Fruit fly (Drosophila melanogaster) whole organism, embryonic: ENCODE results near the gene asun.
A peak's percentile ranks its signal among the peaks of the same experiment; 100 is the strongest.

Experiments used
- Atf6 ChIP-seq: fragments of 200-800 bp; sonication (Bioruptor generic); IDR thresholded peaks from 2 replicates; pipeline ENCODE4 v1.3.6; 2022; ENCODE audit warnings: missing biosample characterization, missing genetic modification characterization
- Bgb ChIP-seq: fragments of 200-800 bp; sonication (Bioruptor generic); IDR thresholded peaks from 2 replicates; pipeline ENCODE4 v1.3.6; 2022; ENCODE audit warnings: missing biosample characterization, missing genetic modification characterization; ENCODE audit not compliant: partially characterized antibody
- Blimp-1 ChIP-seq: fragments of 200-800 bp; sonication (Bioruptor generic); optimal IDR thresholded peaks from 3 replicates; lab custom pipeline; 2018; ENCODE audit warnings: missing biosample characterization, missing genetic modification characterization, mild to moderate bottlenecking, moderate library complexity, missing genetic modification reagents
- CG10543 ChIP-seq: fragments of 200-800 bp; sonication (Bioruptor generic); optimal IDR thresholded peaks from 3 replicates; lab custom pipeline; 2017; ENCODE audit warnings: missing biosample characterization, mild to moderate bottlenecking, missing genetic modification characterization, moderate library complexity
- CG12769 ChIP-seq: fragments of 200-800 bp; sonication (Bioruptor generic); optimal IDR thresholded peaks from 2 replicates; lab custom pipeline; 2019; ENCODE audit warnings: missing biosample characterization, mild to moderate bottlenecking, missing genetic modification characterization, moderate library complexity
- CG13894 ChIP-seq: fragments of 200-800 bp; sonication (Bioruptor generic); optimal IDR thresholded peaks from 3 replicates; lab custom pipeline; 2018; ENCODE audit warnings: missing biosample characterization, mild to moderate bottlenecking, missing genetic modification characterization, moderate library complexity
- CG14710 ChIP-seq: fragments of 200-800 bp; sonication (Bioruptor generic); optimal IDR thresholded peaks from 3 replicates; lab custom pipeline; 2019; ENCODE audit warnings: missing biosample characterization, mild to moderate bottlenecking, missing genetic modification characterization, moderate library complexity
- CG14965 ChIP-seq: fragments of 200-800 bp; sonication (Bioruptor generic); optimal IDR thresholded peaks from 2 replicates; lab custom pipeline; 2016; ENCODE audit warnings: missing biosample characterization, missing genetic modification characterization, borderline replicate concordance
- CG16813 ChIP-seq: fragments of 200-800 bp; sonication (Bioruptor generic); IDR thresholded peaks from 3 replicates; pipeline ENCODE4 v1.3.6; 2022; ENCODE audit warnings: missing biosample characterization, missing genetic modification characterization; ENCODE audit not compliant: partially characterized antibody
- CG17568 ChIP-seq: fragments of 200-800 bp; sonication (Bioruptor generic); optimal IDR thresholded peaks from 2 replicates; lab custom pipeline; 2018; ENCODE audit warnings: missing biosample characterization, mild to moderate bottlenecking, missing genetic modification characterization, moderate library complexity
- CG31365 ChIP-seq: fragments of 200-800 bp; sonication (Bioruptor generic); optimal IDR thresholded peaks from 2 replicates; lab custom pipeline; 2018; ENCODE audit warnings: missing biosample characterization, mild to moderate bottlenecking, missing genetic modification characterization
- CG4707 ChIP-seq: fragments of 200-800 bp; sonication (Bioruptor generic); optimal IDR thresholded peaks from 2 replicates; lab custom pipeline; 2018; ENCODE audit warnings: missing biosample characterization, mild to moderate bottlenecking, missing genetic modification characterization, moderate library complexity
- CG5180 ChIP-seq: fragments of 200-800 bp; sonication (Bioruptor generic); optimal IDR thresholded peaks from 3 replicates; lab custom pipeline; 2017; ENCODE audit warnings: missing biosample characterization, missing genetic modification characterization, mild to moderate bottlenecking, moderate library complexity, missing genetic modification reagents
- CG7357 ChIP-seq: fragments of 200-800 bp; sonication (Bioruptor generic); IDR thresholded peaks from 3 replicates; pipeline ENCODE4 v1.3.6; 2022; ENCODE audit warnings: missing biosample characterization, missing genetic modification characterization
- CG7987 ChIP-seq: fragments of 200-800 bp; sonication (Bioruptor generic); optimal IDR thresholded peaks from 2 replicates; lab custom pipeline; 2018; ENCODE audit warnings: missing biosample characterization, mild to moderate bottlenecking, missing genetic modification characterization, moderate library complexity
- CG8089 ChIP-seq: fragments of 200-800 bp; sonication (Bioruptor generic); optimal IDR thresholded peaks from 3 replicates; lab custom pipeline; 2016; ENCODE audit warnings: missing biosample characterization, missing genetic modification characterization
- Camta ChIP-seq: fragments of 200-800 bp; sonication (Bioruptor generic); optimal IDR thresholded peaks from 2 replicates; lab custom pipeline; 2016; ENCODE audit warnings: missing biosample characterization, missing genetic modification characterization
- D ChIP-seq, 2 experiments: fragments of 200-800 bp in 1 of 2; fragments of >200 bp in 1 of 2; sonication (Bioruptor generic) in 1 of 2; optimal IDR thresholded peaks; 2 replicates in 1 of 2; 3 replicates in 1 of 2; lab custom pipeline; 2017; ENCODE audit warnings: mild to moderate bottlenecking in 1 of 2, missing biosample characterization in 1 of 2, missing genetic modification characterization in 1 of 2, missing genetic modification reagents in 1 of 2
- D19B ChIP-seq: fragments of 200-800 bp; sonication (Bioruptor generic); optimal IDR thresholded peaks from 2 replicates; lab custom pipeline; 2017; ENCODE audit warnings: missing biosample characterization, mild to moderate bottlenecking, missing genetic modification characterization
- Deaf1 ChIP-seq: fragments of 200-800 bp; optimal IDR thresholded peaks from 3 replicates; lab custom pipeline; 2019; ENCODE audit warnings: missing biosample characterization, mild to moderate bottlenecking, missing genetic modification characterization, moderate library complexity
- Drgx ChIP-seq: fragments of 200-800 bp; sonication (Bioruptor generic); IDR thresholded peaks from 2 replicates; pipeline ENCODE4 v1.3.6; 2022; ENCODE audit warnings: missing biosample characterization, missing genetic modification characterization
- HLHmδ ChIP-seq: fragments of 200-800 bp; sonication (Bioruptor generic); optimal IDR thresholded peaks from 2 replicates; lab custom pipeline; 2018; ENCODE audit warnings: missing biosample characterization, mild to moderate bottlenecking, missing genetic modification characterization, moderate library complexity
- HmgZ ChIP-seq: fragments of 200-800 bp; sonication (Bioruptor generic); optimal IDR thresholded peaks from 2 replicates; lab custom pipeline; 2018; ENCODE audit warnings: missing biosample characterization, mild to moderate bottlenecking, missing genetic modification characterization
- Hr3 ChIP-seq: fragments of 200-800 bp; sonication (Bioruptor generic); optimal IDR thresholded peaks from 3 replicates; lab custom pipeline; 2016; ENCODE audit warnings: missing biosample characterization, missing genetic modification characterization
- Hr78 ChIP-seq, 2 experiments: fragments of 200-800 bp in 1 of 2; fragments of >200 bp in 1 of 2; sonication (Bioruptor generic) in 1 of 2; optimal IDR thresholded peaks; 2 replicates each; lab custom pipeline; 2017 to 2019; ENCODE audit warnings: missing biosample characterization in 2 of 2, missing genetic modification characterization in 2 of 2, mild to moderate bottlenecking in 1 of 2, moderate library complexity in 1 of 2
- Kr ChIP-seq: fragments of 200-800 bp; sonication (Bioruptor generic); optimal IDR thresholded peaks from 2 replicates; lab custom pipeline; 2017; ENCODE audit warnings: missing biosample characterization, mild to moderate bottlenecking, missing genetic modification characterization
- Lhr ChIP-seq: fragments of 200-800 bp; sonication (Bioruptor generic); optimal IDR thresholded peaks from 3 replicates; lab custom pipeline; 2017; ENCODE audit warnings: mild to moderate bottlenecking, missing biosample characterization, missing genetic modification reagents, missing genetic modification characterization
- Usf ChIP-seq: fragments of 200-800 bp; sonication (Bioruptor generic); optimal IDR thresholded peaks from 2 replicates; lab custom pipeline; 2017; ENCODE audit warnings: missing genotype, missing biosample characterization, missing genetic modification characterization
- abd-A ChIP-seq: fragments of 200-800 bp; sonication (Bioruptor generic); optimal IDR thresholded peaks from 3 replicates; lab custom pipeline; 2019; ENCODE audit warnings: missing biosample characterization, mild to moderate bottlenecking, missing genetic modification characterization, moderate library complexity
- ac ChIP-seq: fragments of 200-800 bp; sonication (Bioruptor generic); optimal IDR thresholded peaks from 3 replicates; lab custom pipeline; 2017; ENCODE audit warnings: missing biosample characterization, mild to moderate bottlenecking, missing genetic modification characterization
- cg ChIP-seq: fragments of 200-800 bp; sonication (Bioruptor generic); optimal IDR thresholded peaks from 3 replicates; lab custom pipeline; 2019; ENCODE audit warnings: missing biosample characterization, mild to moderate bottlenecking, missing genetic modification characterization, moderate library complexity
- cwo ChIP-seq: fragments of 200-800 bp; sonication (Bioruptor generic); optimal IDR thresholded peaks from 3 replicates; lab custom pipeline; 2017; ENCODE audit warnings: missing biosample characterization, missing genetic modification characterization, mild to moderate bottlenecking, moderate library complexity, missing genetic modification reagents
- dysf ChIP-seq: fragments of 200-800 bp; sonication (Bioruptor generic); IDR thresholded peaks from 3 replicates; pipeline ENCODE4 v1.3.6; 2022; ENCODE audit warnings: missing biosample characterization, missing genetic modification characterization
- gt ChIP-seq: fragments of 200-800 bp; sonication (Bioruptor generic); IDR thresholded peaks from 2 replicates; pipeline ENCODE4 v1.3.6; 2022; ENCODE audit warnings: missing biosample characterization, missing genetic modification characterization
- kni ChIP-seq: fragments of 200-800 bp; sonication (Bioruptor generic); optimal IDR thresholded peaks from 3 replicates; lab custom pipeline; 2017; ENCODE audit warnings: mild to moderate bottlenecking, missing biosample characterization, missing genetic modification reagents, missing genetic modification characterization
- knrl ChIP-seq: fragments of 200-800 bp; sonication (Bioruptor generic); IDR thresholded peaks from 3 replicates; pipeline ENCODE4 v1.3.6; 2022; ENCODE audit warnings: missing biosample characterization, missing genetic modification characterization; ENCODE audit not compliant: partially characterized antibody
- lab ChIP-seq: fragments of 200-800 bp; sonication (Bioruptor generic); optimal IDR thresholded peaks from 3 replicates; lab custom pipeline; 2017; ENCODE audit warnings: missing biosample characterization, missing genetic modification characterization, mild to moderate bottlenecking, moderate library complexity, missing genetic modification reagents
- nau ChIP-seq: fragments of 200-800 bp; sonication (Bioruptor generic); optimal IDR thresholded peaks from 3 replicates; lab custom pipeline; 2017; ENCODE audit warnings: missing biosample characterization, mild to moderate bottlenecking, missing genetic modification characterization, missing genetic modification reagents
- nom ChIP-seq: fragments of 200-800 bp; sonication (Bioruptor generic); optimal IDR thresholded peaks from 2 replicates; lab custom pipeline; 2017; ENCODE audit warnings: missing biosample characterization, missing genetic modification characterization, mild to moderate bottlenecking, moderate library complexity, missing genetic modification reagents
- pho ChIP-seq: fragments of 200-800 bp; sonication (Bioruptor generic); optimal IDR thresholded peaks from 2 replicates; lab custom pipeline; 2016; ENCODE audit warnings: missing biosample characterization, missing genetic modification characterization
- phol ChIP-seq: fragments of 200-800 bp; sonication (Bioruptor generic); optimal IDR thresholded peaks from 3 replicates; lab custom pipeline; 2018; ENCODE audit warnings: missing biosample characterization, mild to moderate bottlenecking, missing genetic modification characterization, moderate library complexity
- psq ChIP-seq: fragments of 200-800 bp; sonication (Bioruptor generic); optimal IDR thresholded peaks from 2 replicates; lab custom pipeline; 2017; ENCODE audit warnings: missing biosample characterization, missing genetic modification characterization
- ranshi ChIP-seq: fragments of 200-800 bp; sonication (Bioruptor generic); IDR thresholded peaks from 2 replicates; pipeline ENCODE4 v1.3.6; 2022; ENCODE audit warnings: missing biosample characterization, missing genetic modification characterization
- sug ChIP-seq: fragments of 200-800 bp; optimal IDR thresholded peaks from 2 replicates; lab custom pipeline; 2019; ENCODE audit warnings: missing biosample characterization, mild to moderate bottlenecking, missing genetic modification characterization, moderate library complexity
- tgo ChIP-seq: fragments of 200-800 bp; sonication (Bioruptor generic); IDR thresholded peaks from 3 replicates; pipeline ENCODE4 v1.3.6; 2022; ENCODE audit warnings: missing biosample characterization, missing genetic modification characterization

The asun gene

dm6 chr3R:16227074-16227473 lies 37.0 kb upstream of the asun start:
- peak; percentile 69 for TF ChIP-seq Deaf1 (tag; lab: Kevin White, UChicago)
- peak; percentile 49 for TF ChIP-seq CG12769
- TF ChIP-seq kni (GFP tag; lab: Kevin White, UChicago), result peak; percentile 82
- peak; percentile 89 for TF ChIP-seq Blimp-1 (GFP tag; lab: Kevin White, UChicago)
- TF ChIP-seq Drgx (GFP tag; lab: Robert Waterston, UW), result no peak
- no peak for TF ChIP-seq CG7987
- TF ChIP-seq CG16813 (GFP tag; lab: Robert Waterston, UW), result no peak
- no peak for TF ChIP-seq CG14710 (tag; lab: Kevin White, UChicago)
- no peak for TF ChIP-seq HmgZ (tag; lab: Kevin White, UChicago)
- peak; percentile 1 for TF ChIP-seq CG5180
- no peak for TF ChIP-seq Kr (GFP tag; lab: Kevin White, UChicago)
- no peak for TF ChIP-seq CG14965 (GFP tag; lab: Kevin White, UChicago)
- peak; percentile 21 for TF ChIP-seq cwo (GFP tag; lab: Kevin White, UChicago)
- peak; percentile 17 for TF ChIP-seq lab
- no peak for TF ChIP-seq gt (GFP tag; lab: Robert Waterston, UW)
- TF ChIP-seq D (optimal IDR thresholded peaks at IDR 0.05; lab: Kevin White, UChicago), result no peak
- TF ChIP-seq D (GFP tag; optimal IDR thresholded peaks at IDR 0.05; lab: Kevin White, UChicago), result peak; percentile 4
- peak in 1 of 2 experiments; percentile 44 for TF ChIP-seq Hr78 (GFP tag; optimal IDR thresholded peaks at IDR 0.05; lab: Kevin White, UChicago)
- TF ChIP-seq abd-A (tag; lab: Kevin White, UChicago), result peak; percentile 57
- TF ChIP-seq psq (GFP tag; lab: Kevin White, UChicago), result peak; percentile 57
- TF ChIP-seq sug (tag; lab: Kevin White, UChicago), result peak; percentile 52
- TF ChIP-seq CG10543, result peak; percentile 23
- no peak for TF ChIP-seq knrl (GFP tag; lab: Robert Waterston, UW)
- peak; percentile 22 for TF ChIP-seq cg (GFP tag; lab: Kevin White, UChicago)
- TF ChIP-seq CG13894 (tag; lab: Kevin White, UChicago), result peak; percentile 98
- no peak for TF ChIP-seq pho (GFP tag; lab: Kevin White, UChicago)
- no peak for TF ChIP-seq D19B (GFP tag; lab: Kevin White, UChicago)
- peak; percentile 53 for TF ChIP-seq HLHmδ (GFP tag; lab: Kevin White, UChicago)

DNA sequence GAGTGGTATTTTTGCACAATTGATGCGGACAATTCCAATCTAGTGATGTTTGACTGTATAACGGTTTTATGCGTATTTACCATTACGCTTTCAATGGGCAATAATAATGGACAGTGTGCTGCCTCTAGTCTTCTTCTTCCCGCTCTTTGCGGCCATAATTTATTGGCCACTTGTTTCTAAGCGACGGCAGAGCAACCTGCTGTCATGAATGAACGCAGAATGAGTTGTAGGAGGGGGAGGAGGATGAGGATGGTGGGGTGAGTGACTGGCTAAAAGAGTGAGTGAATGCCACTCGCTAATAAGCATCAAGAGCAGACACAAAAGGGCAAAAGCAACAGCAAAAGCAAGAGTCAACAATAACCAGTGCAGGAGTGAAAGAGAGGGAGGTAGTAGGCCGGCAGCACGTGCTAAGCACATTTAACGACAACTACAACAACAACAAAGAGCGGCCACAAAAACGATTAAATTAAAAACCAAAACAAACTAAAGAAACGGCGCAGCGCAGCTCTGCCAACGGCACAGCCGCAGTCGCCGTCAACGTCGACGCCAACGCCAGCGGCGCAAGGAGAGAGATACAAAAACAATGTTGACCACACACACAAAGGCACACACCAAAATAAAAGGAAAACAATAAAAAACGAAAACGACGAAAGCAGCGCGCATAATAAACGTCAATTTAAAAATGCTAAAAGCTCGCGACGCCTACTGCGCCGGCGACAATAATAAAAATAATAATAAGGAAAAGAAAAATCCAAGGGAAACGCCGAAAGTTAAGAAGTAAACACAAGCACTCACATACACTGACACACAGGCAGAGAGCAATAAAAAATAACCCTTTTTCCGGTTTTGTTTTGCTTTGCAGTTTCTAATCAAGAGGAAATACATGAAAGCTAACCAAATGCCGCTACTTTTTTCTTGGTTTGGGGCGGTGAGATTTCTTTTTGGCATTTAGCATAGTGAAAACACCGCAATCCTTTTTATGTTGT lies 35.1 kb upstream of the asun start:
- TF ChIP-seq Bgb (GFP tag; lab: Robert Waterston, UW), result no peak
- TF ChIP-seq CG8089, result no peak
- no peak for TF ChIP-seq ranshi (GFP tag; lab: Robert Waterston, UW)
- no peak for TF ChIP-seq tgo (GFP tag; lab: Robert Waterston, UW)
- no peak for TF ChIP-seq knrl (GFP tag; lab: Robert Waterston, UW)
- no peak for TF ChIP-seq Lhr (GFP tag; lab: Kevin White, UChicago)
- no peak for TF ChIP-seq nau
- no peak for TF ChIP-seq Atf6 (GFP tag; lab: Robert Waterston, UW)
- TF ChIP-seq Hr78 (GFP tag; optimal IDR thresholded peaks at IDR 0.05; lab: Kevin White, UChicago), result peak in 1 of 2 experiments; percentile 28
- no peak for TF ChIP-seq ac (GFP tag; lab: Kevin White, UChicago)
- peak; percentile 76 for TF ChIP-seq nom (GFP tag; lab: Kevin White, UChicago)
- no peak for TF ChIP-seq CG4707 (GFP tag; lab: Kevin White, UChicago)
- TF ChIP-seq CG16813 (GFP tag; lab: Robert Waterston, UW), result no peak
- no peak for TF ChIP-seq Hr3 (GFP tag; lab: Kevin White, UChicago)
- no peak for TF ChIP-seq CG7357 (GFP tag; lab: Robert Waterston, UW)
- no peak for TF ChIP-seq D19B (GFP tag; lab: Kevin White, UChicago)
- no peak for TF ChIP-seq Camta
- no peak for TF ChIP-seq Usf (GFP tag; lab: Kevin White, UChicago)
- TF ChIP-seq phol (tag; lab: Kevin White, UChicago), result no peak
- no peak for TF ChIP-seq CG31365 (tag; lab: Kevin White, UChicago)
- no peak for TF ChIP-seq dysf
- TF ChIP-seq CG17568 (GFP tag; lab: Kevin White, UChicago), result no peak
